Fruit fly (Drosophila melanogaster) whole organism, embryonic: ENCODE results near the gene CG4820.

Experiments
- Adf1 ChIP-seq: fragments of 200-800 bp; sonication (Bioruptor generic); IDR thresholded peaks from 2 replicates; pipeline ENCODE4 v1.3.6; 2022; ENCODE audit warnings: missing biosample characterization, missing genetic modification characterization
- Awh ChIP-seq: fragments of 200-800 bp; sonication (Bioruptor generic); IDR thresholded peaks from 2 replicates; pipeline ENCODE4, ENCODE4 v1.3.6; 2022; ENCODE audit warnings: missing biosample characterization, missing genetic modification characterization
- CG10209 ChIP-seq: fragments of 200-800 bp; sonication (Bioruptor generic); optimal IDR thresholded peaks from 3 replicates; lab custom pipeline; 2017; ENCODE audit warnings: missing biosample characterization, mild to moderate bottlenecking, missing genetic modification characterization, missing genetic modification reagents
- CG10565 ChIP-seq: fragments of 200-800 bp; sonication (Bioruptor generic); optimal IDR thresholded peaks from 3 replicates; lab custom pipeline; 2016; ENCODE audit warnings: missing biosample characterization, mild to moderate bottlenecking, missing genetic modification characterization
- CG10959 ChIP-seq: fragments of 200-800 bp; sonication (Bioruptor generic); IDR thresholded peaks from 2 replicates; pipeline ENCODE4 v1.3.6; 2022; ENCODE audit warnings: missing biosample characterization, missing genetic modification characterization
- CG11085 ChIP-seq: fragments of 200-800 bp; sonication (Bioruptor generic); IDR thresholded peaks from 2 replicates; pipeline ENCODE4 v1.3.6; 2022; ENCODE audit warnings: missing biosample characterization, missing genetic modification characterization
- CG12299 ChIP-seq: fragments of 200-800 bp; sonication (Bioruptor generic); optimal IDR thresholded peaks from 2 replicates; lab custom pipeline; 2018; ENCODE audit warnings: missing biosample characterization, mild to moderate bottlenecking, missing genetic modification characterization
- CG13624 ChIP-seq: fragments of 200-800 bp; sonication (Bioruptor generic); optimal IDR thresholded peaks from 2 replicates; lab custom pipeline; 2016; ENCODE audit warnings: missing biosample characterization, missing genetic modification characterization
- CG13894 ChIP-seq: fragments of 200-800 bp; sonication (Bioruptor generic); optimal IDR thresholded peaks from 3 replicates; lab custom pipeline; 2018; ENCODE audit warnings: missing biosample characterization, mild to moderate bottlenecking, missing genetic modification characterization, moderate library complexity
- CG15269 ChIP-seq: fragments of 200-800 bp; sonication (Bioruptor generic); optimal IDR thresholded peaks from 2 replicates; lab custom pipeline; 2018; ENCODE audit warnings: missing biosample characterization, mild to moderate bottlenecking, missing genetic modification characterization, moderate library complexity
- CG15601 ChIP-seq: fragments of 200-800 bp; sonication (Bioruptor generic); optimal IDR thresholded peaks from 3 replicates; lab custom pipeline; 2019; ENCODE audit warnings: missing biosample characterization, mild to moderate bottlenecking, missing genetic modification characterization, moderate library complexity
- CG17361 ChIP-seq: fragments of 200-800 bp; sonication (Bioruptor generic); IDR thresholded peaks from 3 replicates; pipeline ENCODE4 v1.3.6; 2022; ENCODE audit warnings: missing biosample characterization, missing genetic modification characterization
- CG17568 ChIP-seq: fragments of 200-800 bp; sonication (Bioruptor generic); optimal IDR thresholded peaks from 2 replicates; lab custom pipeline; 2018; ENCODE audit warnings: missing biosample characterization, mild to moderate bottlenecking, missing genetic modification characterization, moderate library complexity
- CG18599 ChIP-seq: fragments of 200-800 bp; sonication (Bioruptor generic); optimal IDR thresholded peaks from 3 replicates; lab custom pipeline; 2017; ENCODE audit warnings: missing biosample characterization, missing genetic modification characterization, mild to moderate bottlenecking, moderate library complexity, missing genetic modification reagents
- CG2116 ChIP-seq: fragments of 200-800 bp; sonication (Bioruptor generic); optimal IDR thresholded peaks from 3 replicates; lab custom pipeline; 2018; ENCODE audit warnings: missing biosample characterization, mild to moderate bottlenecking, missing genetic modification characterization
- CG2202 ChIP-seq: fragments of 200-800 bp; sonication (Bioruptor generic); optimal IDR thresholded peaks from 2 replicates; lab custom pipeline; 2018; ENCODE audit warnings: missing biosample characterization, mild to moderate bottlenecking, missing genetic modification characterization
- CG2678 ChIP-seq: fragments of 200-800 bp; sonication (Bioruptor generic); optimal IDR thresholded peaks from 3 replicates; lab custom pipeline; 2019; ENCODE audit warnings: missing biosample characterization, mild to moderate bottlenecking, missing genetic modification characterization, moderate library complexity
- CG30020 ChIP-seq: fragments of 200-800 bp; optimal IDR thresholded peaks from 2 replicates; lab custom pipeline; 2019; ENCODE audit warnings: missing biosample characterization, mild to moderate bottlenecking, missing genetic modification characterization, moderate library complexity
- CG31388 ChIP-seq: fragments of 200-800 bp; sonication (Bioruptor generic); optimal IDR thresholded peaks from 2 replicates; lab custom pipeline; 2016; ENCODE audit warnings: missing biosample characterization, missing genetic modification characterization
- CG3163 ChIP-seq: fragments of 200-800 bp; sonication (Bioruptor generic); optimal IDR thresholded peaks from 3 replicates; lab custom pipeline; 2016; ENCODE audit warnings: missing biosample characterization, missing genetic modification characterization
- CG32532 ChIP-seq: fragments of 200-800 bp; sonication (Bioruptor generic); IDR thresholded peaks from 2 replicates; pipeline ENCODE4 v1.3.6; 2022; ENCODE audit warnings: missing biosample characterization, missing genetic modification characterization
- CG43689 ChIP-seq: fragments of 200-800 bp; sonication (Bioruptor generic); IDR thresholded peaks from 2 replicates; pipeline ENCODE4 v1.3.6; 2022; ENCODE audit warnings: missing biosample characterization, missing genetic modification characterization
- CG5180 ChIP-seq: fragments of 200-800 bp; sonication (Bioruptor generic); optimal IDR thresholded peaks from 3 replicates; lab custom pipeline; 2017; ENCODE audit warnings: missing biosample characterization, missing genetic modification characterization, mild to moderate bottlenecking, moderate library complexity, missing genetic modification reagents
- CG6765 ChIP-seq: fragments of 200-800 bp; sonication (Bioruptor generic); optimal IDR thresholded peaks from 3 replicates; lab custom pipeline; 2017; ENCODE audit warnings: missing biosample characterization, mild to moderate bottlenecking, missing genetic modification characterization
- CG9609 ChIP-seq: fragments of 200-800 bp; sonication (Bioruptor generic); optimal IDR thresholded peaks from 3 replicates; lab custom pipeline; 2016; ENCODE audit warnings: missing biosample characterization, missing genetic modification characterization
- CG9932 ChIP-seq: fragments of 200-800 bp; sonication (Bioruptor generic); IDR thresholded peaks from 2 replicates; pipeline ENCODE4 v1.3.6; 2022; ENCODE audit warnings: missing biosample characterization, missing genetic modification characterization
- Dad ChIP-seq: fragments of 200-800 bp; sonication (Bioruptor generic); optimal IDR thresholded peaks from 3 replicates; lab custom pipeline; 2016; ENCODE audit warnings: missing biosample characterization, missing genetic modification characterization
- Dbx ChIP-seq: fragments of 200-800 bp; sonication (Bioruptor generic); IDR thresholded peaks from 3 replicates; pipeline ENCODE4 v1.3.6; 2022; ENCODE audit warnings: missing biosample characterization, missing genetic modification characterization
- Dip2 ChIP-seq: fragments of 200-800 bp; sonication (Bioruptor generic); IDR thresholded peaks from 2 replicates; pipeline ENCODE4 v1.3.6; 2022; ENCODE audit warnings: missing biosample characterization, missing genetic modification characterization
- Eip74EF ChIP-seq, 2 experiments: fragments of 200-800 bp in 1 of 2; fragments of >200 bp in 1 of 2; sonication (Bioruptor generic) in 1 of 2; optimal IDR thresholded peaks; 2 replicates each; lab custom pipeline; 2017 to 2019; ENCODE audit warnings: missing biosample characterization in 2 of 2, missing genetic modification characterization in 2 of 2, mild to moderate bottlenecking in 1 of 2, moderate library complexity in 1 of 2
- Ets97D ChIP-seq: fragments of 200-800 bp; sonication (Bioruptor generic); optimal IDR thresholded peaks from 3 replicates; lab custom pipeline; 2016; ENCODE audit warnings: missing biosample characterization, missing genetic modification characterization
- H2.0 ChIP-seq: fragments of 200-800 bp; sonication (Bioruptor generic); IDR thresholded peaks from 2 replicates; pipeline ENCODE4 v1.3.6; 2022; ENCODE audit warnings: missing biosample characterization, missing genetic modification characterization
- Poxn ChIP-seq: fragments of 200-800 bp; sonication (Bioruptor generic); IDR thresholded peaks from 2 replicates; pipeline ENCODE4 v1.3.6; 2022; ENCODE audit warnings: missing biosample characterization, missing genetic modification characterization
- Ptx1 ChIP-seq: fragments of 200-800 bp; sonication (Bioruptor generic); IDR thresholded peaks from 2 replicates; pipeline ENCODE4 v1.3.6; 2022; ENCODE audit warnings: missing biosample characterization, missing genetic modification characterization
- Trl ChIP-seq, 3 experiments: fragments of >200 bp in 2 of 3; fragments of 200-800 bp in 1 of 3; sonication (Bioruptor generic) in 1 of 3; optimal IDR thresholded peaks; 2 replicates in 1 of 3; 3 replicates in 2 of 3; lab custom pipeline; 2016 to 2017; ENCODE audit warnings: missing biosample characterization in 1 of 3, missing genetic modification characterization in 1 of 3
- ara ChIP-seq: fragments of 200-800 bp; sonication (Bioruptor generic); IDR thresholded peaks from 2 replicates; pipeline ENCODE4 v1.3.6; 2022; ENCODE audit warnings: missing biosample characterization, missing genetic modification characterization
- ash1 ChIP-seq: fragments of 200-800 bp; sonication (Bioruptor generic); optimal IDR thresholded peaks from 2 replicates; lab custom pipeline; 2018; ENCODE audit warnings: missing biosample characterization, mild to moderate bottlenecking, missing genetic modification characterization
- exex ChIP-seq: fragments of 200-800 bp; sonication (Bioruptor generic); optimal IDR thresholded peaks from 4 replicates; lab custom pipeline; 2018; ENCODE audit warnings: missing biosample characterization, mild to moderate bottlenecking, missing genetic modification characterization, moderate library complexity
- fd3F ChIP-seq: fragments of 200-800 bp; sonication (Bioruptor generic); optimal IDR thresholded peaks from 2 replicates; lab custom pipeline; 2018; ENCODE audit warnings: missing biosample characterization, mild to moderate bottlenecking, missing genetic modification characterization, moderate library complexity
- gfzf ChIP-seq: fragments of 200-800 bp; sonication (Bioruptor generic); optimal IDR thresholded peaks from 2 replicates; lab custom pipeline; 2016; ENCODE audit warnings: missing biosample characterization, mild to moderate bottlenecking, missing genetic modification characterization, moderate library complexity
- gsb ChIP-seq: fragments of 200-800 bp; sonication (Bioruptor generic); IDR thresholded peaks from 2 replicates; pipeline ENCODE4 v1.3.6; 2022; ENCODE audit warnings: missing biosample characterization, missing genetic modification characterization
- ken ChIP-seq: fragments of 200-800 bp; sonication (Bioruptor generic); IDR thresholded peaks from 3 replicates; pipeline ENCODE4 v1.3.6; 2022; ENCODE audit warnings: missing biosample characterization, missing genetic modification characterization
- p53 ChIP-seq: fragments of 200-800 bp; sonication (Bioruptor generic); optimal IDR thresholded peaks from 2 replicates; lab custom pipeline; 2016; ENCODE audit warnings: missing biosample characterization, missing genetic modification characterization
- pita ChIP-seq: fragments of 200-800 bp; sonication (Bioruptor generic); optimal IDR thresholded peaks from 2 replicates; lab custom pipeline; 2017; ENCODE audit warnings: missing biosample characterization, mild to moderate bottlenecking, missing genetic modification characterization
- sd ChIP-seq: fragments of 200-800 bp; sonication (Bioruptor generic); optimal IDR thresholded peaks from 3 replicates; lab custom pipeline; 2018; ENCODE audit warnings: missing biosample characterization, mild to moderate bottlenecking, missing genetic modification characterization, moderate library complexity
- sim ChIP-seq: fragments of 200-800 bp; sonication (Bioruptor generic); IDR thresholded peaks from 2 replicates; pipeline ENCODE4 v1.3.6; 2022; ENCODE audit warnings: missing biosample characterization, missing genetic modification characterization
- sqz ChIP-seq: fragments of 200-800 bp; sonication (Bioruptor generic); optimal IDR thresholded peaks from 3 replicates; lab custom pipeline; 2018; ENCODE audit warnings: missing biosample characterization, mild to moderate bottlenecking, missing genetic modification characterization
- sug ChIP-seq: fragments of 200-800 bp; optimal IDR thresholded peaks from 2 replicates; lab custom pipeline; 2019; ENCODE audit warnings: missing biosample characterization, mild to moderate bottlenecking, missing genetic modification characterization, moderate library complexity
- tap ChIP-seq: fragments of 200-800 bp; optimal IDR thresholded peaks from 3 replicates; lab custom pipeline; 2019; ENCODE audit warnings: missing biosample characterization, mild to moderate bottlenecking, missing genetic modification characterization, moderate library complexity
- tup ChIP-seq: fragments of 200-800 bp; sonication (Bioruptor generic); optimal IDR thresholded peaks from 2 replicates; lab custom pipeline; 2016; ENCODE audit warnings: missing biosample characterization, mild to moderate bottlenecking, missing genetic modification characterization, moderate library complexity
- usp ChIP-seq: fragments of >200 bp; optimal IDR thresholded peaks from 2 replicates; lab custom pipeline; 2017; ENCODE audit warnings: missing biosample characterization, missing genetic modification characterization
- zfh1 ChIP-seq: fragments of 200-800 bp; sonication (Bioruptor generic); IDR thresholded peaks from 3 replicates; pipeline ENCODE4 v1.3.6; 2022; ENCODE audit warnings: missing biosample characterization, missing genetic modification characterization

Gene CG4820

dm6 chr3R:11173169-11173506 lies 43.2 kb upstream of the CG4820 start:
- TF ChIP-seq Adf1 (GFP tag; lab: Robert Waterston, UW) = no peak
- no peak for TF ChIP-seq sim
- TF ChIP-seq CG6765 = no peak
- TF ChIP-seq Eip74EF (GFP tag; optimal IDR thresholded peaks at IDR 0.05; lab: Kevin White, UChicago) = no peak
- TF ChIP-seq CG43689 = no peak
- TF ChIP-seq CG15269 (tag; lab: Kevin White, UChicago) = peak; percentile 22
- peak; percentile 98 for TF ChIP-seq exex
- TF ChIP-seq CG17568 = peak; percentile 29
- TF ChIP-seq CG15601 = no peak
- no peak for TF ChIP-seq CG17361
- TF ChIP-seq CG10565 (GFP tag; lab: Kevin White, UChicago) = no peak
- no peak for TF ChIP-seq CG13894
- no peak for TF ChIP-seq p53 (GFP tag; lab: Kevin White, UChicago)
- TF ChIP-seq CG5180 (GFP tag; lab: Kevin White, UChicago) = no peak
- peak; percentile 29 for TF ChIP-seq CG18599 (GFP tag; lab: Kevin White, UChicago)
- TF ChIP-seq ara (GFP tag; lab: Robert Waterston, UW) = no peak
- TF ChIP-seq sqz (GFP tag; lab: Kevin White, UChicago) = no peak
- TF ChIP-seq CG12299 (tag; lab: Kevin White, UChicago) = no peak
- TF ChIP-seq sug (tag; lab: Kevin White, UChicago) = peak; percentile 44
- TF ChIP-seq CG11085 (GFP tag; lab: Robert Waterston, UW) = no peak
- peak; percentile 46 for TF ChIP-seq CG2678 (tag; lab: Kevin White, UChicago)
- TF ChIP-seq CG2202 (tag; lab: Kevin White, UChicago) = no peak
- TF ChIP-seq zfh1 (GFP tag; lab: Robert Waterston, UW) = no peak
- peak; percentile 48 for TF ChIP-seq sd
- no peak for TF ChIP-seq CG3163 (GFP tag; lab: Kevin White, UChicago)
- TF ChIP-seq CG31388 (GFP tag; lab: Kevin White, UChicago) = no peak
- no peak for TF ChIP-seq CG13624 (GFP tag; lab: Kevin White, UChicago)
- TF ChIP-seq H2.0 (GFP tag; lab: Robert Waterston, UW) = no peak
- no peak for TF ChIP-seq Ptx1 (GFP tag; lab: Robert Waterston, UW)
- TF ChIP-seq fd3F (GFP tag; lab: Kevin White, UChicago) = no peak
- no peak for TF ChIP-seq gfzf (GFP tag; lab: Kevin White, UChicago)
- no peak for TF ChIP-seq Poxn (GFP tag; lab: Robert Waterston, UW)
- TF ChIP-seq CG10209 = no peak
- TF ChIP-seq tap = peak; percentile 10
- no peak for TF ChIP-seq tup
- no peak for TF ChIP-seq CG2116
- peak in 1 of 2 experiments; percentile 23 for TF ChIP-seq Trl (optimal IDR thresholded peaks at IDR 0.05; lab: Kevin White, UChicago)
- TF ChIP-seq Trl (GFP tag; optimal IDR thresholded peaks at IDR 0.05; lab: Kevin White, UChicago) = no peak
- TF ChIP-seq Dbx = no peak
- TF ChIP-seq Awh (GFP tag; lab: Robert Waterston, UW) = no peak
- no peak for TF ChIP-seq CG9609 (GFP tag; lab: Kevin White, UChicago)
- no peak for TF ChIP-seq CG32532 (GFP tag; lab: Robert Waterston, UW)
- TF ChIP-seq CG9932 (GFP tag; lab: Robert Waterston, UW) = no peak
- no peak for TF ChIP-seq Ets97D (GFP tag; lab: Kevin White, UChicago)
- no peak for TF ChIP-seq pita (GFP tag; lab: Kevin White, UChicago)
- no peak for TF ChIP-seq CG30020 (tag; lab: Kevin White, UChicago)
- TF ChIP-seq CG10959 = no peak
- TF ChIP-seq Dip2 (GFP tag; lab: Robert Waterston, UW) = no peak
- no peak for TF ChIP-seq usp (GFP tag; lab: Kevin White, UChicago)
- no peak for TF ChIP-seq gsb (GFP tag; lab: Robert Waterston, UW)
- TF ChIP-seq ken (GFP tag; lab: Robert Waterston, UW) = no peak
- no peak for TF ChIP-seq Dad
- TF ChIP-seq ash1 (GFP tag; lab: Kevin White, UChicago) = no peak
